Fruit fly (Drosophila melanogaster): ENCODE measurements around the gene sdk.
A peak's percentile ranks its signal among the peaks of the same experiment; 100 is the strongest.

Gene sdk

DNA sequence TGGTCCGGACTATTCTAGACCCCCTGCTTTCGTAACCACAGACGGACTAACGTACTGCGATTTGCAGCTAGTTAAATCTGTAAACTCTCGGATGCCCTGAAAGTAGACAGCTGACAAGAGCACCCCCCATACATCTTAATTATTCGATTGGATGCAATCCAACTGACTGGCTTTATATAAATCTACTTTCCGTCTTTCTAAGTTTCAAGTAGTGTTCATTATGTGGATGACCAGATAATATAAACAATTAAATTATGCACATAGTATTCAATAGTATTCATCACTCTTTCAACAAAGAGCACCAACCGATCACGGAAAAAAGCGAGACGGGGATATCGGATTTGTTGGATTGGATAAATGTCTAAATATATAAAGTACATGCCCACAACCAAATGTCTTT is 75.4 kb downstream of the sdk start:
- TF ChIP-seq Sox14 (GFP tag; optimal IDR thresholded peaks at IDR 0.05) = no peak
- no peak for TF ChIP-seq CG8319 (GFP tag; optimal IDR thresholded peaks at IDR 0.05)
- no peak for TF ChIP-seq CG1621 (tag; optimal IDR thresholded peaks at IDR 0.05)
- TF ChIP-seq CG6163 (GFP tag; IDR thresholded peaks at IDR 0.05) = no peak
- no peak for TF ChIP-seq Sox15 (GFP tag; optimal IDR thresholded peaks at IDR 0.05)

- peak; percentile 21 for TF ChIP-seq Sox15 (GFP tag; optimal IDR thresholded peaks at IDR 0.05)
- TF ChIP-seq CG11294 (GFP tag; IDR thresholded peaks at IDR 0.05) = no peak
- TF ChIP-seq CG11762 (GFP tag; optimal IDR thresholded peaks at IDR 0.05; ENCODE audit: insufficient read depth) = peak; percentile 51
- TF ChIP-seq CG6854 (GFP tag; optimal IDR thresholded peaks at IDR 0.05) = peak; percentile 91
- TF ChIP-seq CG10669 (GFP tag; optimal IDR thresholded peaks at IDR 0.05) = peak; percentile 48
- TF ChIP-seq lz (GFP tag; optimal IDR thresholded peaks at IDR 0.05) = peak; percentile 82
- peak; percentile 89 for TF ChIP-seq CG6163 (GFP tag; IDR thresholded peaks at IDR 0.05)
- peak; percentile 18 for TF ChIP-seq fd59A (GFP tag; optimal IDR thresholded peaks at IDR 0.05)
- TF ChIP-seq vri (GFP tag; optimal IDR thresholded peaks at IDR 0.05) = peak; percentile 71
- TF ChIP-seq CG34406 (GFP tag; optimal IDR thresholded peaks at IDR 0.05) = peak; percentile 72
- TF ChIP-seq CG1621 (tag; optimal IDR thresholded peaks at IDR 0.05) = peak; percentile 78
- TF ChIP-seq OdsH (GFP tag; optimal IDR thresholded peaks at IDR 0.05) = peak; percentile 66
- peak; percentile 50 for TF ChIP-seq CG11902 (GFP tag; optimal IDR thresholded peaks at IDR 0.05)
- peak; percentile 72 for TF ChIP-seq Blimp-1 (GFP tag; optimal IDR thresholded peaks at IDR 0.05)
- TF ChIP-seq CG9139 (GFP tag; optimal IDR thresholded peaks at IDR 0.05) = peak; percentile 77
- TF ChIP-seq CG8632 (GFP tag; optimal IDR thresholded peaks at IDR 0.05) = peak; percentile 43
- TF ChIP-seq CG8319 (GFP tag; optimal IDR thresholded peaks at IDR 0.05) = peak; percentile 42
- peak; percentile 81 for TF ChIP-seq cyc (GFP tag; optimal IDR thresholded peaks at IDR 0.05)
- TF ChIP-seq Ets21C (GFP tag; optimal IDR thresholded peaks at IDR 0.05) = peak; percentile 42
- peak; percentile 26 for TF ChIP-seq CG6276 (GFP tag; optimal IDR thresholded peaks at IDR 0.05)
- TF ChIP-seq CG32006 (GFP tag; optimal IDR thresholded peaks at IDR 0.05) = peak; percentile 36
- TF ChIP-seq ss (GFP tag; optimal IDR thresholded peaks at IDR 0.05) = peak; percentile 63 to 84
- TF ChIP-seq net (GFP tag; optimal IDR thresholded peaks at IDR 0.05) = peak; percentile 82
- TF ChIP-seq Eip78C (GFP tag) = peak; percentile 91
- TF ChIP-seq Sox14 (GFP tag; optimal IDR thresholded peaks at IDR 0.05) = peak; percentile 87
- TF ChIP-seq Gug (GFP tag; IDR thresholded peaks at IDR 0.05) = peak; percentile 41; the same call in 1 of the 2 replicates
- no peak for TF ChIP-seq Eip93F (GFP tag; optimal IDR thresholded peaks at IDR 0.05)
- TF ChIP-seq dsx (GFP tag; optimal IDR thresholded peaks at IDR 0.05; ENCODE audit: poor library complexity, severe bottlenecking) = peak; percentile 3
- peak; percentile 80 for TF ChIP-seq Met (GFP tag; optimal IDR thresholded peaks at IDR 0.05)
- peak; percentile 56; the same call in 1 of the 2 replicates for TF ChIP-seq CG15336 (GFP tag; IDR thresholded peaks at IDR 0.05)
- TF ChIP-seq Hr39 (GFP tag; optimal IDR thresholded peaks at IDR 0.05) = peak; percentile 67
- peak; percentile 8 to 73 for TF ChIP-seq salr (GFP tag; optimal IDR thresholded peaks at IDR 0.05)
- TF ChIP-seq CG4318 (GFP tag; optimal IDR thresholded peaks at IDR 0.05) = no peak
- TF ChIP-seq CG6808 (GFP tag; optimal IDR thresholded peaks at IDR 0.05) = peak; percentile 67
- TF ChIP-seq CG3032 (tag; optimal IDR thresholded peaks at IDR 0.05) = peak; percentile 55
- peak; percentile 60 for TF ChIP-seq achi (GFP tag; optimal IDR thresholded peaks at IDR 0.05)
- TF ChIP-seq eg (GFP tag; IDR thresholded peaks at IDR 0.05) = peak; percentile 82
- TF ChIP-seq topi (GFP tag; optimal IDR thresholded peaks at IDR 0.05) = peak; percentile 82
- peak; percentile 22 for TF ChIP-seq spab (GFP tag; optimal IDR thresholded peaks at IDR 0.05)
- TF ChIP-seq Lpt (GFP tag; optimal IDR thresholded peaks at IDR 0.05) = peak; percentile 32
- TF ChIP-seq CG7368 (GFP tag; optimal IDR thresholded peaks at IDR 0.05) = peak; percentile 81
- TF ChIP-seq Hr4 (GFP tag; optimal IDR thresholded peaks at IDR 0.05) = peak; percentile 3
- peak; percentile 28 for TF ChIP-seq Ets96B (tag; optimal IDR thresholded peaks at IDR 0.05)
- TF ChIP-seq Eip75B (GFP tag; optimal IDR thresholded peaks at IDR 0.05) = peak; percentile 68
- peak; percentile 50 for TF ChIP-seq fd85E (GFP tag; optimal IDR thresholded peaks at IDR 0.05)
- peak; percentile 77 for TF ChIP-seq CG3919 (GFP tag; optimal IDR thresholded peaks at IDR 0.05)
- peak; percentile 60 for TF ChIP-seq svp (GFP tag)
- TF ChIP-seq acj6 (GFP tag; optimal IDR thresholded peaks at IDR 0.05) = peak; percentile 58
- peak; percentile 84 for TF ChIP-seq esn (GFP tag; optimal IDR thresholded peaks at IDR 0.05)
Observed at dm6 chrX:765039-765508, 78.4 kb downstream of the sdk start, which contains the start of gene RpL22. Gene RpL22, minus strand, starts transcription at chrX:765130.

All from whole organism, prepupa.